Fruit fly (Drosophila melanogaster): ENCODE results near the gene Ada1-1.
A peak's percentile ranks its signal among the peaks of the same experiment; 100 is the strongest.

Ada1-1 gene

DNA sequence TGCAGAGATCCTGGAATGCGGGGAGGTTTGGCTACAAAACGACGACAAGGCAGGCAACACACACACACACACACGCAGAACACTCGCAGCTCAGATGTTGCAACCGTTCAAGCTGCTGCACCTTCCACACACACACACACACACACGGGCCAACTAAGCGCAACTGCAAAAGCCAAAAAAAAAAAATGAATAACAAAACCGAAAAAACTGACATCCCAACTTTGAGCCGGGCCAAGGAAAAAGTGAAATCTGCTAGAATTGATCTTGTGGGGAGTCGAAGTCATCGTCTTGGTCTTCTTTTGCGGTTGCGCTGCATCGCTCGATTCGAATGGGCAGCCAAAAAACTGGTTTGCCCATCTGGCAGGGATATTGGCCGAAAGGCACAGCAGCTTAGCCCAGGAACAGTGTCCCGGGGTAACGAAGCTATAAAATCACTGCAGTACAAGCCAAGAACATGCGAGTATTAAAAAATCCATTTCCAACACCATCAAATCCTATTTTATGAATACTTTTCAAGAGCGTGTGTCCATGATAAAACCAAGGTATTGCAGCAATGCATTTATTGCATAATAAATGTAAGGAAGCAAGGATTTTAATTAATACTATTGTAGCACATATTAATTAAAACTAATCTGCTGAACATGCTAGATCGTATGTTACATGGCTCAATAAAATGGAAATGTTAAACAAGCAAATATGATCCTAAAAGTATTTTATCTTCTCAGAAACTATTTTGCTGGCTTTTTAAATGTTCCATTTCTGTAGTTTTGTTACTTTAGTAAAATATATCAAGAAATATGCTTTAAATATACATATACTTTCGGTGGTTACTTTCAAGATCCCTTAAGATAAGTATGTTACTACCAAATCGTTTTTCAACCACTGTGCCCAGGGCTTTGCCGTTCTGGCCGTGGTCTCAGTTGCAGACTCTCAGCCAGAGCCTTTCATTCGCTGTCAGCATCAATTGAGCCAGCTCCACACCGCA is 30.7 kb upstream of the Ada1-1 start:
- TF ChIP-seq CG14711 (tag; optimal IDR thresholded peaks at IDR 0.05): no peak
- no peak for TF ChIP-seq Hr96 (GFP tag; optimal IDR thresholded peaks at IDR 0.05)
- TF ChIP-seq toe (GFP tag; optimal IDR thresholded peaks at IDR 0.05): no peak
- no peak for TF ChIP-seq CG5204 (GFP tag; optimal IDR thresholded peaks at IDR 0.05)
- no peak for TF ChIP-seq CG12768 (GFP tag; optimal IDR thresholded peaks at IDR 0.05)
- TF ChIP-seq Clk (GFP tag; optimal IDR thresholded peaks at IDR 0.05): no peak
- no peak for TF ChIP-seq CG11617 (GFP tag; optimal IDR thresholded peaks at IDR 0.05)
- TF ChIP-seq CG7045 (GFP tag; optimal IDR thresholded peaks at IDR 0.05): no peak
- TF ChIP-seq Mnt (GFP tag; optimal IDR thresholded peaks at IDR 0.05): no peak
- no peak for TF ChIP-seq cnc (optimal IDR thresholded peaks at IDR 0.05)

dm6 chr2L:11968581-11969272 is 27.9 kb upstream of the Ada1-1 start:
- TF ChIP-seq ovo (GFP tag; optimal IDR thresholded peaks at IDR 0.05): no peak
- TF ChIP-seq CG1620 (GFP tag; optimal IDR thresholded peaks at IDR 0.05): no peak
- no peak for TF ChIP-seq kay (GFP tag; ENCODE audit: borderline replicate concordance)
- no peak for TF ChIP-seq Crg-1 (GFP tag; optimal IDR thresholded peaks at IDR 0.05)
- no peak for TF ChIP-seq CG14711 (tag; optimal IDR thresholded peaks at IDR 0.05)
- no peak for TF ChIP-seq cic (GFP tag; optimal IDR thresholded peaks at IDR 0.05)
- TF ChIP-seq CG7045 (GFP tag; optimal IDR thresholded peaks at IDR 0.05): no peak
- no peak for TF ChIP-seq pad (GFP tag; optimal IDR thresholded peaks at IDR 0.05)
- TF ChIP-seq CG5204 (GFP tag; optimal IDR thresholded peaks at IDR 0.05): no peak
- TF ChIP-seq cnc (optimal IDR thresholded peaks at IDR 0.05): no peak
- no peak for TF ChIP-seq CG12768 (GFP tag; optimal IDR thresholded peaks at IDR 0.05)
- TF ChIP-seq CG33017 (tag; optimal IDR thresholded peaks at IDR 0.05): no peak
- TF ChIP-seq Mnt (GFP tag; optimal IDR thresholded peaks at IDR 0.05): no peak
- no peak for TF ChIP-seq tj (GFP tag; optimal IDR thresholded peaks at IDR 0.05)
- TF ChIP-seq CG11617 (GFP tag; optimal IDR thresholded peaks at IDR 0.05): no peak
- TF ChIP-seq Hr96 (GFP tag; optimal IDR thresholded peaks at IDR 0.05): no peak

- TF ChIP-seq CG14711 (tag; optimal IDR thresholded peaks at IDR 0.05) (no peak), Hr96 (GFP tag; optimal IDR thresholded peaks at IDR 0.05) (no peak), bab1 (GFP tag; optimal IDR thresholded peaks at IDR 0.05) (no peak), Clk (GFP tag; optimal IDR thresholded peaks at IDR 0.05) (no peak), ovo (GFP tag; optimal IDR thresholded peaks at IDR 0.05) (no peak), toe (GFP tag; optimal IDR thresholded peaks at IDR 0.05) (no peak)
Measured at dm6 chr2L:11969424-11969823, 27.2 kb upstream of the Ada1-1 start.

DNA sequence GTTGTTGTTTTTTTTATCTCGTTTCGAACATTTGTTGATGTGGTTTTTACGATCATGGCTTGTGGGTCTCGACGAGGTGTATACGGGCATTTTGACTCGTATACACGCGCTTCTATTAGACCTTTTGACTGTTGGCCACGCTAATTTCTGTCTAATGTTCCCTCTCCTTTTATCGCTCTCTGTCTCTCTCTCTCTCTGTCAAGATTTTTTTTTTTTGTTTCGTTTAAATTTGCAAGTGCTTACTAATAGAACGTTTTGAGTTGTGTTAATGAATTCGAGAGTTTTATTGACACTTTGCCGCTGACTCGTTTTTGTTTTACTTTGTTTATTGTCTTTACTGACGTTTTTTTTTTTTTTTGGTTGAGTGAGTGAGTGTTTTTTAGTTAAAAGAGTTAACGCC is 26.3 kb upstream of the Ada1-1 start:
- TF ChIP-seq CG11617 (GFP tag; optimal IDR thresholded peaks at IDR 0.05) (no peak), kay (GFP tag; ENCODE audit: borderline replicate concordance) (peak; percentile 94)

- no peak for TF ChIP-seq Crg-1 (GFP tag; optimal IDR thresholded peaks at IDR 0.05)
- peak; percentile 64 for TF ChIP-seq Mnt (GFP tag; optimal IDR thresholded peaks at IDR 0.05)
- TF ChIP-seq cnc (optimal IDR thresholded peaks at IDR 0.05): no peak
- TF ChIP-seq tj (GFP tag; optimal IDR thresholded peaks at IDR 0.05): peak; percentile 66
- no peak for TF ChIP-seq CG1620 (GFP tag; optimal IDR thresholded peaks at IDR 0.05)
- peak; percentile 9 for TF ChIP-seq ovo (GFP tag; optimal IDR thresholded peaks at IDR 0.05)
- peak; percentile 7 for TF ChIP-seq CG11617 (GFP tag; optimal IDR thresholded peaks at IDR 0.05)
- TF ChIP-seq CG12768 (GFP tag; optimal IDR thresholded peaks at IDR 0.05): no peak
- TF ChIP-seq CG33017 (tag; optimal IDR thresholded peaks at IDR 0.05): peak; percentile 45
- peak; percentile 88 for TF ChIP-seq kay (GFP tag; ENCODE audit: borderline replicate concordance)
- peak; percentile 11 for TF ChIP-seq CG7101 (tag; optimal IDR thresholded peaks at IDR 0.05)
- no peak for TF ChIP-seq CG7045 (GFP tag; optimal IDR thresholded peaks at IDR 0.05)
- TF ChIP-seq CG14711 (tag; optimal IDR thresholded peaks at IDR 0.05): no peak
- TF ChIP-seq Hr96 (GFP tag; optimal IDR thresholded peaks at IDR 0.05): no peak
- TF ChIP-seq bab1 (GFP tag; optimal IDR thresholded peaks at IDR 0.05): peak; percentile 22
- peak; percentile 8 for TF ChIP-seq cic (GFP tag; optimal IDR thresholded peaks at IDR 0.05)
- peak; percentile 75 for TF ChIP-seq pad (GFP tag; optimal IDR thresholded peaks at IDR 0.05)
- TF ChIP-seq Clk (GFP tag; optimal IDR thresholded peaks at IDR 0.05): no peak
- TF ChIP-seq toe (GFP tag; optimal IDR thresholded peaks at IDR 0.05): no peak
- TF ChIP-seq CG5204 (GFP tag; optimal IDR thresholded peaks at IDR 0.05): no peak
Measured at dm6 chr2L:11970853-11971397, 25.7 kb upstream of the Ada1-1 start.

DNA sequence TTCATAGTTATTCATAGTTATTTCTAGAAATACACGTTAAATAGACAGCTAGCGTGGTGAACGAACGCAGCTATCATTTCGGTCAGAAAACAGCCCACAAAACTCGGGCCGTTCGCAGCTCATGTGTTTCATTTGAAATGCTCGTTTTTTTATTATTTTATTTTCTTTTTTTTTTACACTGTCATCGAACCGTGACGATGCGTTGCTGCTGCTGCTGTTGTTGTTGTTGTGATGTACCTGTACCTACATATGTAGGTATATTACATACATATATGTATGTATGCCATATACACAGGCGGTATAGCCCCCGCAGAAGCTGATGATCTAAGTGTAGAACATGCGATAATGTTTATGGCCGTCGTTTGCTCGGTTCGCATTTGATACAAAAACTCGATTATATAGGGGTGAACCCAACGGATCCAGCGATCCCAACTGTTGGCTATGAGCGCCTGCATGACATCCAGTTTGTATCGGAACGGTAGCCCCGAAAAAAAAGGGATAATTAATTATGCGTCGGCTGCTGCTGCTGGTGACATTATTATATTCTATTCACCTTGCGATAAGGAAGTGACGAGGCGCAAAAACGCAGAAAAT is 23.4 kb upstream of the Ada1-1 start:
- TF ChIP-seq cic (GFP tag; optimal IDR thresholded peaks at IDR 0.05) (no peak), CG7101 (tag; optimal IDR thresholded peaks at IDR 0.05) (no peak), CG7045 (GFP tag; optimal IDR thresholded peaks at IDR 0.05) (no peak), Clk (GFP tag; optimal IDR thresholded peaks at IDR 0.05) (no peak), CG33017 (tag; optimal IDR thresholded peaks at IDR 0.05) (no peak), CG12768 (GFP tag; optimal IDR thresholded peaks at IDR 0.05) (no peak), CG14711 (tag; optimal IDR thresholded peaks at IDR 0.05) (no peak), ovo (GFP tag; optimal IDR thresholded peaks at IDR 0.05) (no peak), CG5204 (GFP tag; optimal IDR thresholded peaks at IDR 0.05) (no peak), tj (GFP tag; optimal IDR thresholded peaks at IDR 0.05) (no peak), CG11617 (GFP tag; optimal IDR thresholded peaks at IDR 0.05) (no peak), Mnt (GFP tag; optimal IDR thresholded peaks at IDR 0.05) (no peak), toe (GFP tag; optimal IDR thresholded peaks at IDR 0.05) (no peak), cnc (optimal IDR thresholded peaks at IDR 0.05) (no peak), kay (GFP tag; ENCODE audit: borderline replicate concordance) (no peak), Hr96 (GFP tag; optimal IDR thresholded peaks at IDR 0.05) (no peak), bab1 (GFP tag; optimal IDR thresholded peaks at IDR 0.05) (no peak), Crg-1 (GFP tag; optimal IDR thresholded peaks at IDR 0.05) (no peak), pad (GFP tag; optimal IDR thresholded peaks at IDR 0.05) (no peak), CG1620 (GFP tag; optimal IDR thresholded peaks at IDR 0.05) (no peak)
